Fruit fly (Drosophila melanogaster) whole organism, prepupa: Measurements from ENCODE around the gene CG13069.
A peak's percentile ranks its signal among the peaks of the same experiment; 100 is the strongest.

ENCODE experiments used
- Blimp-1 ChIP-seq: fragments of 200-800 bp; sonication (Bioruptor generic); optimal IDR thresholded peaks from 3 replicates; lab custom pipeline; 2017; ENCODE audit warnings: missing biosample characterization, missing genetic modification characterization, mild to moderate bottlenecking, moderate library complexity, missing genetic modification reagents
- CG11294 ChIP-seq: fragments of 200-800 bp; sonication (Bioruptor generic); IDR thresholded peaks from 2 replicates; pipeline ENCODE4 v1.3.6; 2022; ENCODE audit warnings: missing biosample characterization, missing genetic modification characterization
- CG11762 ChIP-seq: fragments of 200-800 bp; sonication (Bioruptor generic); optimal IDR thresholded peaks from 3 replicates; lab custom pipeline; 2016; ENCODE audit warnings: missing biosample characterization, missing genetic modification characterization; ENCODE audit not compliant: insufficient read depth
- CG11902 ChIP-seq: fragments of 200-800 bp; sonication (Bioruptor generic); optimal IDR thresholded peaks from 3 replicates; lab custom pipeline; 2016; ENCODE audit warnings: missing biosample characterization, missing genetic modification characterization
- CG15336 ChIP-seq: fragments of 200-800 bp; sonication (Bioruptor generic); IDR thresholded peaks from 2 replicates; pipeline ENCODE4 v1.3.6; 2022; ENCODE audit warnings: missing biosample characterization, missing genetic modification characterization
- CG1621 ChIP-seq: fragments of 200-800 bp; sonication (Bioruptor generic); optimal IDR thresholded peaks from 3 replicates; lab custom pipeline; 2018; ENCODE audit warnings: missing biosample characterization, mild to moderate bottlenecking, missing genetic modification characterization
- CG16779 ChIP-seq: fragments of 200-800 bp; sonication (Bioruptor generic); optimal IDR thresholded peaks from 3 replicates; lab custom pipeline; 2017; ENCODE audit warnings: missing biosample characterization, mild to moderate bottlenecking, missing genetic modification characterization
- CG32006 ChIP-seq: fragments of 200-800 bp; sonication (Bioruptor generic); optimal IDR thresholded peaks from 3 replicates; lab custom pipeline; 2017; ENCODE audit warnings: missing biosample characterization, mild to moderate bottlenecking, missing genetic modification characterization
- CG34406 ChIP-seq: fragments of 200-800 bp; sonication (Bioruptor generic); optimal IDR thresholded peaks from 3 replicates; lab custom pipeline; 2016; ENCODE audit warnings: missing biosample characterization, missing genetic modification characterization
- CG4318 ChIP-seq: fragments of 200-800 bp; sonication (Bioruptor generic); optimal IDR thresholded peaks from 3 replicates; lab custom pipeline; 2017; ENCODE audit warnings: missing biosample characterization, mild to moderate bottlenecking, missing genetic modification characterization
- CG6163 ChIP-seq: fragments of 200-800 bp; sonication (Bioruptor generic); IDR thresholded peaks from 3 replicates; pipeline ENCODE4 v1.3.6; 2022; ENCODE audit warnings: missing biosample characterization, missing genetic modification characterization
- CG6276 ChIP-seq: fragments of 200-800 bp; sonication (Bioruptor generic); optimal IDR thresholded peaks from 2 replicates; lab custom pipeline; 2017; ENCODE audit warnings: missing biosample characterization, mild to moderate bottlenecking, missing genetic modification characterization
- CG6808 ChIP-seq: fragments of 200-800 bp; sonication (Bioruptor generic); optimal IDR thresholded peaks from 3 replicates; lab custom pipeline; 2017; ENCODE audit warnings: missing biosample characterization, missing genetic modification characterization, mild to moderate bottlenecking, moderate library complexity, missing genetic modification reagents
- CG8119 ChIP-seq: fragments of 200-800 bp; sonication (Bioruptor generic); IDR thresholded peaks from 3 replicates; pipeline ENCODE4 v1.3.6; 2022; ENCODE audit warnings: missing biosample characterization, missing genetic modification characterization
- CG8632 ChIP-seq: fragments of 200-800 bp; sonication (Bioruptor generic); optimal IDR thresholded peaks from 3 replicates; lab custom pipeline; 2016; ENCODE audit warnings: missing biosample characterization, missing genetic modification characterization
- CG9139 ChIP-seq: fragments of 200-800 bp; sonication (Bioruptor generic); optimal IDR thresholded peaks from 3 replicates; lab custom pipeline; 2017; ENCODE audit warnings: missing biosample characterization, mild to moderate bottlenecking, missing genetic modification characterization
- Eip75B ChIP-seq: fragments of 200-800 bp; sonication (Bioruptor generic); optimal IDR thresholded peaks from 3 replicates; lab custom pipeline; 2016; ENCODE audit warnings: missing biosample characterization, missing genetic modification characterization
- Eip93F ChIP-seq: fragments of 200-800 bp; sonication (Bioruptor generic); optimal IDR thresholded peaks from 2 replicates; lab custom pipeline; 2016; ENCODE audit warnings: missing biosample characterization, mild to moderate bottlenecking, missing genetic modification characterization
- Ets96B ChIP-seq: fragments of 200-800 bp; optimal IDR thresholded peaks from 2 replicates; lab custom pipeline; 2019; ENCODE audit warnings: missing biosample characterization, mild to moderate bottlenecking, missing genetic modification characterization, moderate library complexity
- Gug ChIP-seq: fragments of 200-800 bp; sonication (Bioruptor generic); IDR thresholded peaks from 2 replicates; pipeline ENCODE4 v1.3.6; 2022; ENCODE audit warnings: missing biosample characterization, missing genetic modification characterization
- Hr38 ChIP-seq: sonication (Bioruptor generic); optimal IDR thresholded peaks from 2 replicates; lab custom pipeline; 2016; ENCODE audit warnings: missing biosample characterization, missing genetic modification characterization
- Sox14 ChIP-seq: fragments of 200-800 bp; sonication (Bioruptor generic); optimal IDR thresholded peaks from 3 replicates; lab custom pipeline; 2016; ENCODE audit warnings: missing biosample characterization, missing genetic modification characterization
- Sox15 ChIP-seq: fragments of 200-800 bp; sonication (Bioruptor generic); optimal IDR thresholded peaks from 3 replicates; lab custom pipeline; 2016; ENCODE audit warnings: missing biosample characterization, missing genetic modification characterization
- achi ChIP-seq: fragments of 200-800 bp; sonication (Bioruptor generic); optimal IDR thresholded peaks from 3 replicates; lab custom pipeline; 2016; ENCODE audit warnings: missing biosample characterization, missing genetic modification characterization
- acj6 ChIP-seq: fragments of 200-800 bp; sonication (Bioruptor generic); optimal IDR thresholded peaks from 3 replicates; lab custom pipeline; 2016; ENCODE audit warnings: missing biosample characterization, missing genetic modification characterization
- cyc ChIP-seq: fragments of 200-800 bp; sonication (Bioruptor generic); optimal IDR thresholded peaks from 3 replicates; lab custom pipeline; 2016; ENCODE audit warnings: missing biosample characterization, missing genetic modification characterization
- dac ChIP-seq: fragments of 200-800 bp; sonication (Bioruptor generic); optimal IDR thresholded peaks from 2 replicates; lab custom pipeline; 2017; ENCODE audit warnings: missing biosample characterization, mild to moderate bottlenecking, missing genetic modification characterization
- dsx ChIP-seq: fragments of 200-800 bp; optimal IDR thresholded peaks from 3 replicates; lab custom pipeline; 2019; ENCODE audit warnings: missing biosample characterization, mild to moderate bottlenecking, missing genetic modification characterization, moderate library complexity; ENCODE audit not compliant: poor library complexity, severe bottlenecking
- esn ChIP-seq: fragments of 200-800 bp; sonication (Bioruptor generic); optimal IDR thresholded peaks from 2 replicates; lab custom pipeline; 2016; ENCODE audit warnings: missing biosample characterization, mild to moderate bottlenecking, missing genetic modification characterization, moderate library complexity
- fd59A ChIP-seq: fragments of 200-800 bp; sonication (Bioruptor generic); optimal IDR thresholded peaks from 2 replicates; lab custom pipeline; 2017; ENCODE audit warnings: missing biosample characterization, mild to moderate bottlenecking, missing genetic modification characterization, missing genetic modification reagents
- fd85E ChIP-seq: fragments of 200-800 bp; sonication (Bioruptor generic); optimal IDR thresholded peaks from 3 replicates; lab custom pipeline; 2016; ENCODE audit warnings: missing biosample characterization, missing genetic modification characterization
- pdm3 ChIP-seq: fragments of 200-800 bp; sonication (Bioruptor generic); optimal IDR thresholded peaks from 3 replicates; lab custom pipeline; 2016; ENCODE audit warnings: missing biosample characterization, missing genetic modification characterization
- salr ChIP-seq, 2 experiments: fragments of 200-800 bp; sonication (Bioruptor generic); optimal IDR thresholded peaks; 3 replicates each; lab custom pipeline; 2016 to 2018; ENCODE audit warnings: missing biosample characterization in 2 of 2, missing genetic modification characterization in 2 of 2, mild to moderate bottlenecking in 1 of 2
- spab ChIP-seq: fragments of 200-800 bp; sonication (Bioruptor generic); optimal IDR thresholded peaks from 2 replicates; lab custom pipeline; 2017; ENCODE audit warnings: missing biosample characterization, mild to moderate bottlenecking, missing genetic modification characterization, missing genetic modification reagents
- ss ChIP-seq, 2 experiments: fragments of 200-800 bp; sonication (Bioruptor generic); optimal IDR thresholded peaks; 2 replicates in 1 of 2; 3 replicates in 1 of 2; lab custom pipeline; 2017 to 2018; ENCODE audit warnings: mild to moderate bottlenecking in 2 of 2, missing biosample characterization in 2 of 2, missing genetic modification characterization in 2 of 2, moderate library complexity in 1 of 2
- svp ChIP-seq: fragments of 200-800 bp; sonication (Bioruptor generic); peaks from one replicate; lab custom pipeline; 2016; ENCODE audit warnings: missing biosample characterization, missing genetic modification characterization
- topi ChIP-seq: fragments of 200-800 bp; sonication (Bioruptor generic); optimal IDR thresholded peaks from 3 replicates; lab custom pipeline; 2016; ENCODE audit warnings: missing biosample characterization, missing genetic modification characterization
- vri ChIP-seq: fragments of 200-800 bp; sonication (Bioruptor generic); optimal IDR thresholded peaks from 3 replicates; lab custom pipeline; 2016; ENCODE audit warnings: missing biosample characterization, mild to moderate bottlenecking, missing genetic modification characterization

CG13069 gene

DNA sequence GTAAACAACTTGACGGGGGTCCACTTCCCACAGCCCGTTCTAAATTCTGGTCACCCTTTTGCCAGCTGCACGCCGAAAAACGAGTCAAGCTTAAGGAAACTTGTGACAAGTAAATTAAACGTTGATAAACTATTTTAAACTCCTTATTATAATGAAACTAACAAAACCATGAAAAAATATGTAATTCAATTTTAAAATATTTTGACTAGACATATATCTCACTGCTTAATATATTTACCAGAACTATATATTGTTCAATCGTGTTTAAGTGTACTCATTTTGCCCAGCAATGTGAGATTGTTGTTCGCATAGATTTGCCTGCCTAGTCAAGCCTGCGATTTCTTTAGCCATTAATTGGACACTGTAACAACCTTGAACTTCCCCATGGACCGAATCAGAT lies 5.6 kb upstream of the CG13069 start, which contains the start of gene CG13053 (continued):
- TF ChIP-seq esn = no peak
- TF ChIP-seq CG6163 (GFP tag; lab: Robert Waterston, UW) = peak; percentile 31; the same call in 1 of the 3 replicates
- TF ChIP-seq CG11294 (GFP tag; lab: Robert Waterston, UW) = no peak
- no peak for TF ChIP-seq Sox15 (GFP tag; lab: Kevin White, UChicago)
- peak; percentile 71 for TF ChIP-seq spab (GFP tag; lab: Kevin White, UChicago)
- no peak for TF ChIP-seq CG34406 (GFP tag; lab: Kevin White, UChicago)
- TF ChIP-seq CG32006 (GFP tag; lab: Kevin White, UChicago) = no peak
- no peak for TF ChIP-seq CG8632 (GFP tag; lab: Kevin White, UChicago)
- TF ChIP-seq CG6808 (GFP tag; lab: Kevin White, UChicago) = peak; percentile 77
- TF ChIP-seq CG8119 (GFP tag; lab: Robert Waterston, UW) = peak; percentile 28; the same call in 1 of the 3 replicates
- TF ChIP-seq CG11762 (GFP tag; lab: Kevin White, UChicago) = no peak
- peak; percentile 50 to 73 for TF ChIP-seq ss (GFP tag; optimal IDR thresholded peaks at IDR 0.05; lab: Kevin White, UChicago)
- peak; percentile 85 for TF ChIP-seq dsx
- TF ChIP-seq achi (GFP tag; lab: Kevin White, UChicago) = peak; percentile 20
- TF ChIP-seq Hr38 (GFP tag; lab: Kevin White, UChicago) = no peak
- TF ChIP-seq fd85E (GFP tag; lab: Kevin White, UChicago) = no peak
- no peak for TF ChIP-seq CG15336
- TF ChIP-seq salr (GFP tag; optimal IDR thresholded peaks at IDR 0.05; lab: Kevin White, UChicago) = peak in 1 of 2 experiments; percentile 25
- no peak for TF ChIP-seq Eip93F
- peak; percentile 23 for TF ChIP-seq acj6 (GFP tag; lab: Kevin White, UChicago)
- TF ChIP-seq fd59A (GFP tag; lab: Kevin White, UChicago) = peak; percentile 62

DNA sequence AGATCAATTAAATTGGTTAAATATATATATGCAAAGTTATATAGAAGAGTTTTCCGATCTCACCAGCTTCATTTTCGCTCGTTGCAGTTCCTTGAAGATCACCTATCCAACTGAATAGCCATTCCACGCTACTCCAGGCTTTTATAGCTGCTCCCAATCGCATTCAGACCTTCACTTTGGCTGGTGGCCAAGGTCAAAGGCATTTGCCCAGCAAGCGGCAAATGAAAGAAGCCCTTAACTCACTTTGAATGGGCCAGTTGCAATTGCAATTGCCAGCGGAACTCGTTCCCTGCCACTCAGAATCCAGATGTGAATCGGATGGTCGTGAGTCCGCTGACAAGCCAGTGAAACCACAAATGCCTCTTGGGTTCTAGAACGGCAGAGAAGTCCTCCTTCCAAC lies 3.7 kb upstream of the CG13069 start, which contains the start of gene CG34247:
Gene CG34247 (minus strand): TSS at position 101 of the 400 bp plus-strand sequence.
- no peak for TF ChIP-seq cyc

DNA sequence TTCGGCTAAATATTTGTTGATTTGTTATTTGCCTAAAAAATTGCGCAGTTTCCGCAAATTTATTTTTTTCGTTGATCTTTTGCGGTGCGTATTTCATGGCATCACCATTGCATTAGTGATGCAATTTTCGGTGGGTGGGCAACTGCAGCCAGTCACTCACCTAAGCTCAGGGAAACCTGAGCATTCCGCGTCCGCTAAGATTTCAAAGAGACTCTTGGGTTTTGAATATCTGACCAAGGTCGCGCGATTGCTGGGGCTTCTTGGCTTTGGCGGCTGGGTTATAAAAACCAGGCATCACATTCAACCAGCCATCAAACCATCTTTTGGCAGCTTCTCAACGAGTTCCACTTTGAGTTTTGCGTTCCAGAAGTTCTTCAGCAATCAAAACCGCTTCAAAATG lies 2.7 kb upstream of the CG13069 start, which contains the start of gene CG13071:
Gene CG13071 (plus strand): TSS at position 301 of the 400 bp plus-strand sequence.
- TF ChIP-seq topi = no peak
- TF ChIP-seq dac (GFP tag; lab: Kevin White, UChicago) = no peak
- TF ChIP-seq vri (GFP tag; lab: Kevin White, UChicago) = no peak
- TF ChIP-seq Eip75B = no peak
- no peak for TF ChIP-seq pdm3 (GFP tag; lab: Kevin White, UChicago)
- no peak for TF ChIP-seq Sox14 (GFP tag; lab: Kevin White, UChicago)
- no peak for TF ChIP-seq Gug (GFP tag; lab: Robert Waterston, UW)
- no peak for TF ChIP-seq Eip93F
- TF ChIP-seq fd59A (GFP tag; lab: Kevin White, UChicago) = no peak
- no peak for TF ChIP-seq ss (GFP tag; optimal IDR thresholded peaks at IDR 0.05; lab: Kevin White, UChicago)
- TF ChIP-seq CG4318 = no peak
- TF ChIP-seq CG16779 (tag; lab: Kevin White, UChicago) = no peak
- TF ChIP-seq CG6276 (GFP tag; lab: Kevin White, UChicago) = no peak
- no peak for TF ChIP-seq CG15336
- TF ChIP-seq svp (GFP tag; lab: Kevin White, UChicago) = no peak
- TF ChIP-seq esn = no peak
- no peak for TF ChIP-seq CG1621 (tag; lab: Kevin White, UChicago)
- no peak for TF ChIP-seq CG34406 (GFP tag; lab: Kevin White, UChicago)
- TF ChIP-seq, all 60 proteins: peak for 0

DNA sequence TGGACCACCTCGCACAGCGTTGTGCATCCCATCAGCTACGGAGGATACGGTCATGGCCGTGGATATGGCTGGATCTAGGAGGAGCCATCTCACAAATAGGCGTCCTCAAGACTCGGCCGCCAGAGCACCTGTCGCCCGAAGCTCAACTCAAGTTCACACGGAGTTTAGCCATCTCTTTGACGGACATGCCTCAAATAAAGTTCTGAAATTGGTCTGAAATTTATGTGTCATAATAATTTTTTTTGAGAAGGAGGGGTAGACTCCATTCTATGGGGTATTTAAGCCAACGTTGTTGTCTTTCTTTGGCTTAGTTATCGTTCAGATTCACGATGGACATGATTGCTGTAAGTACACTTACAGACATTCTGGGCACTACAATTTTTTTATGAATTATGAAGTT lies 2.1 kb upstream of the CG13069 start, which contains the start of gene CG13070:
Gene CG13070 (plus strand): TSS at position 301 of the 400 bp plus-strand sequence.
- no peak for TF ChIP-seq Blimp-1 (GFP tag; lab: Kevin White, UChicago)
- no peak for TF ChIP-seq Sox15 (GFP tag; lab: Kevin White, UChicago)
- no peak for TF ChIP-seq CG34406 (GFP tag; lab: Kevin White, UChicago)
- no peak for TF ChIP-seq CG9139 (GFP tag; lab: Kevin White, UChicago)
- TF ChIP-seq svp (GFP tag; lab: Kevin White, UChicago) = no peak
- TF ChIP-seq Ets96B (tag; lab: Kevin White, UChicago) = no peak
- no peak for TF ChIP-seq Sox14 (GFP tag; lab: Kevin White, UChicago)
- no peak for TF ChIP-seq cyc
- no peak for TF ChIP-seq CG11902
- no peak for TF ChIP-seq CG1621 (tag; lab: Kevin White, UChicago)
- TF ChIP-seq Gug (GFP tag; lab: Robert Waterston, UW) = no peak
- TF ChIP-seq CG11294 (GFP tag; lab: Robert Waterston, UW) = no peak
